Worm (Caenorhabditis elegans) whole organism, mixed stage, embryonic: ENCODE results near the gene hsp-25.

ENCODE experiments used
- M03D4.4 ChIP-seq: sonication (generic microtip); optimal IDR thresholded peaks from 2 replicates; lab custom pipeline; 2017; ENCODE audit warnings: mild to moderate bottlenecking, missing genetic modification characterization, missing compliant biosample characterization
- bed-3 ChIP-seq: fragments of 200-800 bp; sonication (Bioruptor generic); optimal IDR thresholded peaks from 3 replicates; lab custom pipeline; 2018; ENCODE audit warnings: mild to moderate bottlenecking, missing genetic modification characterization, moderate library complexity, missing compliant biosample characterization
- blmp-1 ChIP-seq: fragments of 150-350 bp; optimal IDR thresholded peaks from 2 replicates; lab custom pipeline; 2014; ENCODE audit warnings: missing biosample characterization, missing genetic modification characterization
- ceh-39 ChIP-seq: fragments of 150-350 bp; optimal IDR thresholded peaks from 2 replicates; lab custom pipeline; 2014; ENCODE audit warnings: missing biosample characterization, missing genetic modification characterization
- ceh-43 ChIP-seq: fragments of 200-800 bp; sonication (Bioruptor generic); optimal IDR thresholded peaks from 2 replicates; lab custom pipeline; 2018; ENCODE audit warnings: mild to moderate bottlenecking, missing genetic modification characterization, moderate library complexity, missing compliant biosample characterization
- ceh-83 ChIP-seq: fragments of 200-800 bp; sonication (Bioruptor generic); optimal IDR thresholded peaks from 2 replicates; lab custom pipeline; 2018; ENCODE audit warnings: mild to moderate bottlenecking, missing genetic modification characterization, missing compliant biosample characterization
- cnd-1 ChIP-seq: fragments of 200-800 bp; sonication (Bioruptor generic); optimal IDR thresholded peaks from 2 replicates; lab custom pipeline; 2018; ENCODE audit warnings: mild to moderate bottlenecking, missing genetic modification characterization, missing compliant biosample characterization
- drap-1 ChIP-seq: fragments of 200-800 bp; sonication (Bioruptor generic); optimal IDR thresholded peaks from 3 replicates; lab custom pipeline; 2018; ENCODE audit warnings: mild to moderate bottlenecking, missing genetic modification characterization, missing compliant biosample characterization
- elt-1 ChIP-seq: sonication (generic microtip); optimal IDR thresholded peaks from 2 replicates; lab custom pipeline; 2017; ENCODE audit warnings: missing genetic modification characterization, mild to moderate bottlenecking, missing compliant biosample characterization, antibody characterized with exemption, moderate library complexity, borderline replicate concordance; ENCODE audit not compliant: insufficient read depth
- elt-3 ChIP-seq: fragments of 150-350 bp; optimal IDR thresholded peaks from 2 replicates; lab custom pipeline; 2014; ENCODE audit warnings: missing biosample characterization, missing genetic modification characterization
- ham-2 ChIP-seq: fragments of 200-800 bp; sonication (Bioruptor generic); optimal IDR thresholded peaks from 2 replicates; lab custom pipeline; 2018; ENCODE audit warnings: mild to moderate bottlenecking, missing genetic modification characterization, missing compliant biosample characterization
- lin-13 ChIP-seq: fragments of 150-350 bp; optimal IDR thresholded peaks from 2 replicates; lab custom pipeline; 2014; ENCODE audit warnings: missing biosample characterization, missing genetic modification characterization
- lin-32 ChIP-seq: fragments of 200-800 bp; sonication (Bioruptor generic); optimal IDR thresholded peaks from 2 replicates; lab custom pipeline; 2018; ENCODE audit warnings: mild to moderate bottlenecking, missing genetic modification characterization, missing compliant biosample characterization
- lsy-2 ChIP-seq: fragments of 150-350 bp; optimal IDR thresholded peaks from 2 replicates; lab custom pipeline; 2014; ENCODE audit warnings: missing biosample characterization, missing genetic modification characterization
- mab-5 ChIP-seq: fragments of 150-350 bp; optimal IDR thresholded peaks from 2 replicates; lab custom pipeline; 2014; ENCODE audit warnings: missing biosample characterization, missing genetic modification characterization
- mep-1 ChIP-seq: fragments of 150-350 bp; optimal IDR thresholded peaks from 2 replicates; lab custom pipeline; 2017; ENCODE audit warnings: missing biosample characterization, missing genetic modification reagents, missing genetic modification characterization, inconsistent platforms
- mls-2 ChIP-seq: sonication (generic microtip); optimal IDR thresholded peaks from 2 replicates; lab custom pipeline; 2016; ENCODE audit warnings: mild to moderate bottlenecking, missing genetic modification characterization, moderate library complexity, missing compliant biosample characterization
- nhr-12 ChIP-seq: fragments of 150-350 bp; optimal IDR thresholded peaks from 2 replicates; lab custom pipeline; 2014; ENCODE audit warnings: missing biosample characterization, missing genetic modification characterization
- nhr-237 ChIP-seq: fragments of 150-350 bp; optimal IDR thresholded peaks from 2 replicates; lab custom pipeline; 2014; ENCODE audit warnings: missing biosample characterization, missing genetic modification characterization
- nhr-28 ChIP-seq: fragments of 150-350 bp; optimal IDR thresholded peaks from 2 replicates; lab custom pipeline; 2014; ENCODE audit warnings: missing biosample characterization, missing genetic modification characterization
- nhr-76 ChIP-seq: sonication (generic microtip); optimal IDR thresholded peaks from 2 replicates; lab custom pipeline; 2017; ENCODE audit warnings: missing biosample characterization, missing genetic modification characterization
- pha-4 ChIP-seq: fragments of 150-350 bp; optimal IDR thresholded peaks from 2 replicates; lab custom pipeline; 2018; ENCODE audit warnings: missing biosample characterization, missing genetic modification reagents, missing genetic modification characterization
- sem-2 ChIP-seq: fragments of 200-800 bp; sonication (Bioruptor generic); optimal IDR thresholded peaks from 2 replicates; lab custom pipeline; 2018; ENCODE audit warnings: mild to moderate bottlenecking, missing genetic modification characterization, missing compliant biosample characterization
- snpc-4 ChIP-seq: fragments of 150-350 bp; optimal IDR thresholded peaks from 2 replicates; lab custom pipeline; 2014; ENCODE audit warnings: missing biosample characterization, missing genetic modification characterization
- sptf-1 ChIP-seq: sonication (generic microtip); optimal IDR thresholded peaks from 2 replicates; lab custom pipeline; 2017; ENCODE audit warnings: mild to moderate bottlenecking, missing genetic modification characterization, moderate library complexity, missing compliant biosample characterization
- tbx-8 ChIP-seq: fragments of 200-800 bp; sonication (Bioruptor generic); optimal IDR thresholded peaks from 2 replicates; lab custom pipeline; 2018; ENCODE audit warnings: mild to moderate bottlenecking, missing genetic modification characterization, moderate library complexity, missing compliant biosample characterization
- unc-120 ChIP-seq: sonication (generic microtip); optimal IDR thresholded peaks from 2 replicates; lab custom pipeline; 2017; ENCODE audit warnings: missing genetic modification characterization, missing compliant biosample characterization; ENCODE audit not compliant: poor library complexity, severe bottlenecking
- unc-39 ChIP-seq: fragments of 150-350 bp; optimal IDR thresholded peaks from 2 replicates; lab custom pipeline; 2014; ENCODE audit warnings: missing biosample characterization, missing genetic modification characterization
- unc-62 ChIP-seq: fragments of 150-350 bp; optimal IDR thresholded peaks from 2 replicates; lab custom pipeline; 2014; ENCODE audit warnings: missing biosample characterization, missing genetic modification reagents, missing genetic modification characterization
- zip-8 ChIP-seq: fragments of 150-350 bp; optimal IDR thresholded peaks from 2 replicates; lab custom pipeline; 2014; ENCODE audit warnings: missing biosample characterization, missing genetic modification characterization
- ztf-11 ChIP-seq: fragments of 150-350 bp; optimal IDR thresholded peaks from 2 replicates; lab custom pipeline; 2014; ENCODE audit warnings: missing biosample characterization, missing genetic modification characterization

hsp-25 gene

ce11 chrX:6081793-6082192 is 42.3 kb upstream of the hsp-25 start:
- TF ChIP-seq nhr-12 (tag; lab: Kevin White, UChicago) = no peak
- no peak for TF ChIP-seq cnd-1 (tag; lab: Kevin White, UChicago)
- no peak for TF ChIP-seq lin-13 (tag; lab: Kevin White, UChicago)
- no peak for TF ChIP-seq elt-1 (tag; lab: Kevin White, UChicago)
- TF ChIP-seq mab-5 (tag; lab: Kevin White, UChicago) = no peak
- no peak for TF ChIP-seq ceh-39 (tag; lab: Kevin White, UChicago)
- TF ChIP-seq ceh-83 = no peak
- TF ChIP-seq unc-62 (GFP tag; lab: Kevin White, UChicago) = no peak
- no peak for TF ChIP-seq tbx-8 (GFP tag; lab: Kevin White, UChicago)
- no peak for TF ChIP-seq elt-3 (tag; lab: Kevin White, UChicago)
- TF ChIP-seq drap-1 (GFP tag; lab: Kevin White, UChicago) = no peak

- TF ChIP-seq lin-13 (tag; lab: Kevin White, UChicago) = no peak
- no peak for TF ChIP-seq lin-32 (GFP tag; lab: Kevin White, UChicago)
- no peak for TF ChIP-seq cnd-1 (tag; lab: Kevin White, UChicago)
Measured at ce11 chrX:6075209-6075608, 35.8 kb upstream of the hsp-25 start, which contains the start of gene lgc-58. Gene lgc-58 (plus strand): TSS chrX:6075509.

ce11 chrX:6066618-6067017 is 27.2 kb upstream of the hsp-25 start:
- TF ChIP-seq ham-2 (GFP tag; lab: Kevin White, UChicago) = peak; percentile 82
- TF ChIP-seq lin-32 (GFP tag; lab: Kevin White, UChicago) = no peak
- no peak for TF ChIP-seq lin-13 (tag; lab: Kevin White, UChicago)
- TF ChIP-seq sem-2 (GFP tag; lab: Kevin White, UChicago) = no peak
- TF ChIP-seq elt-1 (tag; lab: Kevin White, UChicago) = peak; percentile 79
- no peak for TF ChIP-seq snpc-4 (tag; lab: Kevin White, UChicago)
- no peak for TF ChIP-seq blmp-1 (tag; lab: Kevin White, UChicago)

ce11 chrX:6065936-6066452 is 26.6 kb upstream of the hsp-25 start, which contains the start of gene ptr-4:
Gene ptr-4 (minus strand): TSS chrX:6065986.
- TF ChIP-seq sptf-1 (tag; lab: Kevin White, UChicago) (no peak), nhr-237 (no peak), tbx-8 (GFP tag; lab: Kevin White, UChicago) (no peak), unc-62 (GFP tag; lab: Kevin White, UChicago) (no peak), mab-5 (tag; lab: Kevin White, UChicago) (no peak), mep-1 (tag; lab: Kevin White, UChicago) (no peak), lin-13 (tag; lab: Kevin White, UChicago) (no peak), unc-120 (tag; lab: Kevin White, UChicago) (no peak), nhr-12 (tag; lab: Kevin White, UChicago) (no peak), ztf-11 (tag; lab: Kevin White, UChicago) (no peak), blmp-1 (tag; lab: Kevin White, UChicago) (no peak), ceh-43 (GFP tag; lab: Kevin White, UChicago) (no peak)

ce11 chrX:6064385-6064784 is 24.9 kb upstream of the hsp-25 start:
- TF ChIP-seq ceh-43 (GFP tag; lab: Kevin White, UChicago) (no peak), nhr-28 (tag; lab: Kevin White, UChicago) (no peak), ceh-39 (tag; lab: Kevin White, UChicago) (no peak), ztf-11 (tag; lab: Kevin White, UChicago) (no peak), mab-5 (tag; lab: Kevin White, UChicago) (no peak), M03D4.4 (no peak), lsy-2 (no peak)

- TF ChIP-seq bed-3 (no peak), tbx-8 (GFP tag; lab: Kevin White, UChicago) (no peak), nhr-237 (no peak), snpc-4 (tag; lab: Kevin White, UChicago) (no peak), pha-4 (tag; lab: Kevin White, UChicago) (no peak), zip-8 (tag; lab: Kevin White, UChicago) (no peak), mab-5 (tag; lab: Kevin White, UChicago) (no peak), drap-1 (GFP tag; lab: Kevin White, UChicago) (no peak), nhr-76 (tag; lab: Kevin White, UChicago) (no peak), lsy-2 (no peak), ceh-83 (no peak), ham-2 (GFP tag; lab: Kevin White, UChicago) (no peak), sptf-1 (tag; lab: Kevin White, UChicago) (no peak), ztf-11 (tag; lab: Kevin White, UChicago) (no peak), mls-2 (tag; lab: Kevin White, UChicago) (no peak), M03D4.4 (no peak), unc-39 (no peak), unc-120 (tag; lab: Kevin White, UChicago) (no peak), cnd-1 (tag; lab: Kevin White, UChicago) (no peak)
Measured at ce11 chrX:6059163-6059782, 19.8 kb upstream of the hsp-25 start.
